Worm (Caenorhabditis elegans): Measurements from ENCODE around the gene cyp-37A1.

cyp-37A1 gene

DNA sequence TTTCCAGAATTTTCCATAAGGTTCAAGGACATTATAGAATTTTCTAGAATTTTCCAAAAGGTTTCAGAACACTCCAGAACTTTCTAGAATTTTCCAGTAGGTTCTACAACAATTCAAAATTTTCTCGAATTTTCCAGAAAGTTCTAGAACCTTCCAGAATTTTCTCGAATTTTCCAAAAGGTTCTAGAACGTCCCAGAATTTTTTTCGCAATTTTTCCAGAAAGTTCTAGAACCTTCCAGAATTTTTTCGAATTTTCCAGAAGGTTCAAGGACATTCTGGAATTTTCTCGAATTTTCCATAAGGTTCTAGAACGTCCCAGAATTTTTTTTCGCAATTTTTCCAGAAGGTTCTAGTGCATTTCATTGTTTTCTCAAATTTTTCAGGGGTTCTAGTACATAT is 39.1 kb downstream of the cyp-37A1 start:
- no peak for TF ChIP-seq ref-1 (GFP tag; conservative IDR thresholded peaks at IDR 0.05)

DNA sequence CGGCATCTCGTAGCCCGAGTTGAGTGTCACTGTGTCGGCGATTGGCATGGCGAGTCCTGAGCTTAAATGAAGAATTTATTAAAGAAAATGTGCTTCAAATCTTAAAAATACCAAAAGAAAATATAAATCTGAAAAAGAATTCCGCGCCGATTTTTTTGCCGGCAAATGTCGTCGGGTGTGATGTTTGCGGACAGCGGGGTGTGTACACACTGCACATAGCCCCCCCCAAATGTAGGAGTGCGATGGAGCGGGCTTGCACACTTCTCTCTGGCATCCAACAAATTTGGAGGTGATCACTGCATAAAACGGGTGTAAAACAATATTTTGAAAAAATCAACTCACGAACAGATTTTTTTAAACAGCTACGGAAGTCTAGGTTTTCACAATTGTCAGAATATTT is 40.6 kb downstream of the cyp-37A1 start, which contains the start of gene Y39G8B.2:
Y39G8B.2 (minus strand) TSS at position 61 of the 400 bp plus-strand sequence.
- TF ChIP-seq T22C8.4 (GFP tag; IDR thresholded peaks at IDR 0.05) = no peak
- peak; percentile 52; the same call in 1 of the 2 replicates for TF ChIP-seq ztf-29 (GFP tag; IDR thresholded peaks at IDR 0.05)
- 0 out of 2 replicates have a peak, but pooled peaks have one; percentile 41 for TF ChIP-seq klf-2 (GFP tag; conservative IDR thresholded peaks at IDR 0.05)
- no peak for TF ChIP-seq med-1 (GFP tag; optimal IDR thresholded peaks at IDR 0.05; ENCODE audit: insufficient read depth)
- peak; percentile 74 for TF ChIP-seq cog-1 (tag; optimal IDR thresholded peaks at IDR 0.05)
- peak; percentile 83 for TF ChIP-seq ztf-23 (GFP tag; IDR thresholded peaks at IDR 0.05)
- TF ChIP-seq tab-1 (GFP tag; IDR thresholded peaks at IDR 0.05) = peak; percentile 71; the same call in 1 of the 2 replicates
- no peak for TF ChIP-seq ref-1 (GFP tag; conservative IDR thresholded peaks at IDR 0.05)
- TF ChIP-seq flt-1 (GFP tag; IDR thresholded peaks at IDR 0.05) = peak; percentile 76

DNA sequence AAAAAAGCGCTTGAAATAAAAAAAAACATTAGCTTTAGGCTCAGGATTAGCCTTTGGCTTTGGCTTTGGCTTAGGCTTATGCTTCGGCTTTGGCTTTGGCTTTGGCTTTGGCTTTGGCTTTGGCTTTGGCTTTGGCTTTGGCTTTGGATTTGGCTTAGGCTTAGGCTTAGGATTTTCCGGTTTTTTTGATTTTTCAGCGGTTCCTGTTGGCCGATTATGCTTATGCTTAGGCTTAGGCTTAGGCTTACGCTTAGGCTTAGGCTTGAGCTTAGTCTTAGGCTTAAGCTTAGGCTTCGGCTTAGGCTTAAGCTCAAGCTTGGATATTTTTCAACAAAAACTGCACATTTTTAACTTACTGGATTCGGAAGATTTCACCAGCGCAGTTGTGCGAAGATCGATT is 42.6 kb downstream of the cyp-37A1 start:
- no peak for TF ChIP-seq flt-1 (GFP tag; IDR thresholded peaks at IDR 0.05)
- TF ChIP-seq ztf-29 (GFP tag; IDR thresholded peaks at IDR 0.05) = peak; percentile 74; the same call in 1 of the 2 replicates

DNA sequence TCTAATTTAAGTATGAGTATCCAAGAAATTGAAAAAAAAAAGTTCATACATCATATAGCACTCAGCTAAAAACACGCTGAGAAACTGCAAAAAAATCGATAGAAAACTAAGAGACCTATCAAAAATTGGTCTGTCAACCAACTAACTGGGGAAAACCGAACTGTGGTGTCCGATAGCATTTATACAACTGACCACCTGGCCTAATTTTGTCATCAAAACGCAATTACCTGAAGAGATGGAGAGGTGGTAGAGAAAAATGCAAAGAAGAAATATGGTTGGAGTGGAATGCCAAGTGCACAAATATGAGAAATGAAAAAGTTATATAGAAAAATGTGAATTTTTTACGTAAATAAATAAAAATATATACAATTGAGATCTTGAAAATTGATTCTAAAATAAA is 43.3 kb downstream of the cyp-37A1 start, which contains the start of gene Y39G8B.1:
Y39G8B.1 (minus strand) TSS at position 299 of the 400 bp plus-strand sequence.
- TF ChIP-seq cog-1 (tag; optimal IDR thresholded peaks at IDR 0.05) (no peak), ref-1 (GFP tag; conservative IDR thresholded peaks at IDR 0.05) (no peak), tab-1 (GFP tag; IDR thresholded peaks at IDR 0.05) (no peak), ztf-23 (GFP tag; IDR thresholded peaks at IDR 0.05) (no peak), flt-1 (GFP tag; IDR thresholded peaks at IDR 0.05) (no peak)

DNA sequence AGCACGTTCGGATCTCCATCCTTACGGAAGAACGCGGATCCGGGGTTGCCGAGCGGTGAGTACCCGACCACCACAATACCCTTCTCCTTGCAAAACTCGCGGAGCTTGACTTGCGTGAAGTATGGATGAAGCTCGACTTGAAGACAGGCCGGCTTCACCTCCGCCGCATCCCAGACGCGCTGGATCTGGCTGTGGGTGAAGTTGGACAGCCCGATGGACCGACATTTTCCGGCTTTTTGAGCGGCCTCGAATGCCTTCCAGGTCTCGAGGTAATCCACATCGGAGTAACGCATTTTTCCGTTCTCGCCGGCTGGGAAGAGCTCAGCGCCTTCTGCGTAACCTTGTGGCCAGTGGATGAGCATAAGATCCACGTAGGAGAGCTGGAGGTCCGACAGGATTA is 44.6 kb downstream of the cyp-37A1 start:
- TF ChIP-seq flt-1 (GFP tag; IDR thresholded peaks at IDR 0.05) (no peak), ref-1 (GFP tag; conservative IDR thresholded peaks at IDR 0.05) (no peak), med-1 (GFP tag; optimal IDR thresholded peaks at IDR 0.05; ENCODE audit: insufficient read depth) (no peak), T22C8.4 (GFP tag; IDR thresholded peaks at IDR 0.05) (no peak), cog-1 (tag; optimal IDR thresholded peaks at IDR 0.05) (no peak), ztf-23 (GFP tag; IDR thresholded peaks at IDR 0.05) (no peak), tab-1 (GFP tag; IDR thresholded peaks at IDR 0.05) (no peak), klf-2 (GFP tag; conservative IDR thresholded peaks at IDR 0.05) (no peak), ztf-29 (GFP tag; IDR thresholded peaks at IDR 0.05) (no peak)

DNA sequence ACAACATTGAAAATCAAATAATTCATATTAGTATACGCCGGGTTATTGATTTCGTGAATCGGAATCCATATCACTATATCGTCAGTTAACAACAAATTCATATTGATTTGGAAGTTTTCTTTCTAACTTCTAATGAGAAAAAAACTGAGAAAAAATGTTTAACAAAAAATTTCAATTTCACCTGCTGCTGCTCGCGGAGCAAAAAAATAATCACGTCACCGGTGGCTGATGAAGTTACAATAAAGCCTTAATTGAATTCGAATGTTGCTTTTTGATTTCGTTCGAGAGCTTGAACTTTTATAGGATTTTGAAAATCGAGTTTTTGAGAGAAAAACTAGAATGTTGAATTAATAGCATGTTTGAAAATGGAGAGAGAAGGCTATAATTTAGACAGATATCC is 47.8 kb downstream of the cyp-37A1 start, which contains the start of gene sre-43:
sre-43 (minus strand) TSS at position 101 of the 400 bp plus-strand sequence.
- no peak for TF ChIP-seq ref-1 (GFP tag; conservative IDR thresholded peaks at IDR 0.05)
- TF ChIP-seq T22C8.4 (GFP tag; IDR thresholded peaks at IDR 0.05) = no peak
- TF ChIP-seq tab-1 (GFP tag; IDR thresholded peaks at IDR 0.05) = no peak

DNA sequence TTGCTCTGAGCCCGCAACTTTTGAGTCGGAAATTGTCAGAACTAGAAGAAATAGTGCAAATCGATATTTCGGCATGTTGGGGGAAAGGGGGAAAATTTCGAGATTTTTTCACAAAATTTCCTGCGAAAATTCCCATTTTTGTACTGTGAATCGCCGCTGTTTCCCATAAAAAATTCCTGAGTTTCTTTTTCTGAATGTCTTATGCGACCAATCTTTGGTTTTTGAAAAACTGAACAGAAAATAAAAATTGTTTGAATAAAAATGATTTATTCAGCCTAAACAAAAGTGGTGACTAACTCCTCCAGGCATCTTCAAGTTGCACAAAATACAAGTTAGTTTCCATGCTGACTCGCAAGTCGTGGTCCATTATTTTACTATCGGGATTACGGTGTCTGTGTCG is 50.5 kb downstream of the cyp-37A1 start, which contains the start of gene W07G1.7:
W07G1.7 (minus strand) TSS at position 101 of the 400 bp plus-strand sequence.
- no peak for TF ChIP-seq T22C8.4 (GFP tag; IDR thresholded peaks at IDR 0.05)
- no peak for TF ChIP-seq tab-1 (GFP tag; IDR thresholded peaks at IDR 0.05)
- TF ChIP-seq med-1 (GFP tag; optimal IDR thresholded peaks at IDR 0.05; ENCODE audit: insufficient read depth) = no peak
- TF ChIP-seq ztf-23 (GFP tag; IDR thresholded peaks at IDR 0.05) = no peak
- TF ChIP-seq ref-1 (GFP tag; conservative IDR thresholded peaks at IDR 0.05) = no peak
- TF ChIP-seq ztf-29 (GFP tag; IDR thresholded peaks at IDR 0.05) = no peak
- no peak for TF ChIP-seq klf-2 (GFP tag; conservative IDR thresholded peaks at IDR 0.05)

DNA sequence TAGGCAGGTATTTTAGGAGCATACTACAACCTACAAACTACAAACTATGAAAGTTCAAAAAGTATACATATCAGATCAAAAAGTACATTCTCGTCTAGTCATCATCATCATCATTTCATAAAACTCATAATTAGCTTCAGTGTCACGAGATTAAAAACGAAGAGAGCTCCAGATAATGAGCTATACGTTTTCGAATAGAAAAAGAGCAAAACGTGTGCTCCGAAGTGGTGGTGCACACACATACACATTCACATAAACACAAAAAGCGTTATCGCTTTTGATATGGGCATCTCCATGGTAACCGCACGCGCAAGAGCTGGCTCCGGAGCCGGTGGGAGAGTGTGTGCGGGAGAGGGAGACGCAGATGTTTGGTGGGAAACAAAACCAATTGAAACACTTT is 52.4 kb downstream of the cyp-37A1 start:
- TF ChIP-seq flt-1 (GFP tag; IDR thresholded peaks at IDR 0.05) (no peak), ref-1 (GFP tag; conservative IDR thresholded peaks at IDR 0.05) (no peak), klf-2 (GFP tag; conservative IDR thresholded peaks at IDR 0.05) (no peak), ztf-29 (GFP tag; IDR thresholded peaks at IDR 0.05) (no peak), cog-1 (tag; optimal IDR thresholded peaks at IDR 0.05) (no peak), ztf-23 (GFP tag; IDR thresholded peaks at IDR 0.05) (no peak)

Data from whole organism, midembryonic.